Worm (Caenorhabditis elegans) whole organism, early embryonic: ENCODE measurements around the gene efk-1.

Source experiments
- flt-1 ChIP-seq: fragments of 200-800 bp; sonication (Bioruptor generic); IDR thresholded peaks from 2 replicates; pipeline ENCODE4 v1.3.6; 2022; ENCODE audit warnings: missing genetic modification characterization, missing compliant biosample characterization
- pes-1 ChIP-seq: fragments of 200-800 bp; sonication (Bioruptor generic); IDR thresholded peaks from 2 replicates; pipeline ENCODE4 v1.3.6; 2022; ENCODE audit warnings: missing genetic modification reagents, missing genetic modification characterization, missing compliant biosample characterization

ce11 chrIII:6140818-6141217, 27.5 kb downstream of the efk-1 start:
- TF ChIP-seq flt-1 (GFP tag; lab: Robert Waterston, UW) (no peak), pes-1 (no peak)
